Worm (Caenorhabditis elegans): ENCODE results near the gene srw-11.
"Not testable (repeated sequence)": the region's sequence is repeated elsewhere in the genome, so short reads cannot be mapped to it uniquely, and the experiment has no call there.

DNA sequence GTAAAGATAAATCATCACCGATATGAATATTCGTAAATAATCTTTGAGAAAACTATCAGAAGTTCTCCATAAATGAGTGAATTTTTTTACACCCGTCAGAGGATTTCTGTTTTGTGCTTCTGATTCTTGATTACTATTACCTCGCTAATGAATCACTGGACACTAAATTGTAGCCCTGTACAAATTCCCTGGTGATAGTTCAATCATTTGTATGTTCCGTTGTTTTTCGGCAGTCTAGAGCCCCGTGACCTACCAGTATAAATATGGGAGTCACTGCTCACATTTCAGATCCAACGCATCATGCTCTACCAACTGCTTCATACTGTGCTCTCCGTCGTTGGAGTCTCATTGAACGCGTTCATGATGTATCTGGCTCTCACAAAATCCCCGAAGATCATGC, 10.2 kb upstream of the srw-11 start, which contains the start of gene srd-28:
- TF ChIP-seq unc-55 (GFP tag; optimal IDR thresholded peaks at IDR 0.05); aly-2 (tag; optimal IDR thresholded peaks at IDR 0.05); R02D3.7 (tag; optimal IDR thresholded peaks at IDR 0.05); mbf-1 (tag; optimal IDR thresholded peaks at IDR 0.05); ama-1 (optimal IDR thresholded peaks at IDR 0.05); ZK546.5 (tag; optimal IDR thresholded peaks at IDR 0.05); sem-4 (tag; optimal IDR thresholded peaks at IDR 0.05); lsy-2 (tag; optimal IDR thresholded peaks at IDR 0.05); nhr-11 (tag; optimal IDR thresholded peaks at IDR 0.05); mdl-1 (tag; optimal IDR thresholded peaks at IDR 0.05); unc-39 (tag; optimal IDR thresholded peaks at IDR 0.05); lin-11 (tag; optimal IDR thresholded peaks at IDR 0.05); nhr-6 (tag; optimal IDR thresholded peaks at IDR 0.05); nhr-12 (tag; optimal IDR thresholded peaks at IDR 0.05): not testable (repeated sequence)

All from whole organism, L2 larva.